Fruit fly (Drosophila melanogaster) whole organism, embryonic: ENCODE measurements around the gene neb.

Experiments
- Abd-B ChIP-seq: fragments of 200-800 bp; sonication (Bioruptor generic); optimal IDR thresholded peaks from 2 replicates; lab custom pipeline; 2018; ENCODE audit warnings: missing biosample characterization, mild to moderate bottlenecking, missing genetic modification characterization, moderate library complexity
- Antp ChIP-seq: fragments of 200-800 bp; sonication (Bioruptor generic); optimal IDR thresholded peaks from 3 replicates; lab custom pipeline; 2016; ENCODE audit warnings: missing biosample characterization, missing genetic modification characterization
- Asciz ChIP-seq: fragments of 200-800 bp; sonication (Bioruptor generic); optimal IDR thresholded peaks from 2 replicates; lab custom pipeline; 2017; ENCODE audit warnings: missing biosample characterization, mild to moderate bottlenecking, missing genetic modification characterization, missing genetic modification reagents
- C15 ChIP-seq: fragments of 200-800 bp; sonication (Bioruptor generic); IDR thresholded peaks from 3 replicates; pipeline ENCODE4 v1.3.6; 2022; ENCODE audit warnings: missing biosample characterization, missing genetic modification characterization
- CG10267 ChIP-seq: fragments of 200-800 bp; sonication (Bioruptor generic); optimal IDR thresholded peaks from 2 replicates; lab custom pipeline; 2018; ENCODE audit warnings: missing biosample characterization, mild to moderate bottlenecking, missing genetic modification characterization, moderate library complexity
- CG10321 ChIP-seq: fragments of 200-800 bp; sonication (Bioruptor generic); IDR thresholded peaks from 2 replicates; pipeline ENCODE4 v1.3.6; 2022; ENCODE audit warnings: missing biosample characterization, missing genetic modification characterization
- CG10431 ChIP-seq: fragments of 200-800 bp; sonication (Bioruptor generic); optimal IDR thresholded peaks from 3 replicates; lab custom pipeline; 2018; ENCODE audit warnings: missing biosample characterization, mild to moderate bottlenecking, missing genetic modification characterization
- CG10959 ChIP-seq: fragments of 200-800 bp; sonication (Bioruptor generic); IDR thresholded peaks from 2 replicates; pipeline ENCODE4 v1.3.6; 2022; ENCODE audit warnings: missing biosample characterization, missing genetic modification characterization
- CG1233 ChIP-seq: fragments of 200-800 bp; sonication (Bioruptor generic); optimal IDR thresholded peaks from 4 replicates; lab custom pipeline; 2018; ENCODE audit warnings: missing biosample characterization, mild to moderate bottlenecking, missing genetic modification characterization
- CG16863 ChIP-seq: fragments of 200-800 bp; sonication (Bioruptor generic); optimal IDR thresholded peaks from 3 replicates; lab custom pipeline; 2016; ENCODE audit warnings: missing biosample characterization, missing genetic modification characterization
- CG1832 ChIP-seq: fragments of 200-800 bp; sonication (Bioruptor generic); optimal IDR thresholded peaks from 2 replicates; lab custom pipeline; 2017; ENCODE audit warnings: missing biosample characterization, mild to moderate bottlenecking, missing genetic modification characterization, inconsistent platforms
- CG2120 ChIP-seq: fragments of 200-800 bp; sonication (Bioruptor generic); optimal IDR thresholded peaks from 3 replicates; lab custom pipeline; 2016; ENCODE audit warnings: missing biosample characterization, missing genetic modification characterization
- CG2129 ChIP-seq: fragments of 200-800 bp; sonication (Bioruptor generic); IDR thresholded peaks from 2 replicates; pipeline ENCODE4 v1.3.6; 2022; ENCODE audit warnings: missing biosample characterization, missing genetic modification characterization; ENCODE audit not compliant: partially characterized antibody
- CG2889 ChIP-seq: fragments of 200-800 bp; sonication (Bioruptor generic); IDR thresholded peaks from 3 replicates; pipeline ENCODE4 v1.3.6; 2022; ENCODE audit warnings: missing biosample characterization, missing genetic modification characterization
- CG31441 ChIP-seq: fragments of 200-800 bp; sonication (Bioruptor generic); IDR thresholded peaks from 2 replicates; pipeline ENCODE4 v1.3.6; 2022; ENCODE audit warnings: missing biosample characterization, missing genetic modification characterization
- CG33557 ChIP-seq: fragments of 200-800 bp; sonication (Bioruptor generic); optimal IDR thresholded peaks from 2 replicates; lab custom pipeline; 2019; ENCODE audit warnings: missing biosample characterization, mild to moderate bottlenecking, missing genetic modification characterization, moderate library complexity
- CG5245 ChIP-seq: fragments of 200-800 bp; sonication (Bioruptor generic); optimal IDR thresholded peaks from 3 replicates; lab custom pipeline; 2016; ENCODE audit warnings: missing biosample characterization, missing genetic modification characterization
- CG6854 ChIP-seq: fragments of 200-800 bp; sonication (Bioruptor generic); optimal IDR thresholded peaks from 3 replicates; lab custom pipeline; 2017; ENCODE audit warnings: missing biosample characterization, mild to moderate bottlenecking, missing genetic modification characterization
- CG7271 ChIP-seq: fragments of 200-800 bp; sonication (Bioruptor generic); optimal IDR thresholded peaks from 2 replicates; lab custom pipeline; 2018; ENCODE audit warnings: missing biosample characterization, mild to moderate bottlenecking, missing genetic modification characterization, moderate library complexity
- CG7357 ChIP-seq: fragments of 200-800 bp; sonication (Bioruptor generic); IDR thresholded peaks from 3 replicates; pipeline ENCODE4 v1.3.6; 2022; ENCODE audit warnings: missing biosample characterization, missing genetic modification characterization
- CG7987 ChIP-seq: fragments of 200-800 bp; sonication (Bioruptor generic); optimal IDR thresholded peaks from 2 replicates; lab custom pipeline; 2018; ENCODE audit warnings: missing biosample characterization, mild to moderate bottlenecking, missing genetic modification characterization, moderate library complexity
- CG8944 ChIP-seq: fragments of 200-800 bp; sonication (Bioruptor generic); optimal IDR thresholded peaks from 3 replicates; lab custom pipeline; 2016; ENCODE audit warnings: missing biosample characterization, missing genetic modification characterization
- CG9215 ChIP-seq: fragments of 200-800 bp; sonication (Bioruptor generic); IDR thresholded peaks from 2 replicates; pipeline ENCODE4 v1.3.6; 2022; ENCODE audit warnings: missing biosample characterization, missing genetic modification characterization
- D19A ChIP-seq: fragments of 200-800 bp; optimal IDR thresholded peaks from 3 replicates; lab custom pipeline; 2019; ENCODE audit warnings: missing biosample characterization, mild to moderate bottlenecking, missing genetic modification characterization, moderate library complexity
- D19B ChIP-seq: fragments of 200-800 bp; sonication (Bioruptor generic); optimal IDR thresholded peaks from 2 replicates; lab custom pipeline; 2017; ENCODE audit warnings: missing biosample characterization, mild to moderate bottlenecking, missing genetic modification characterization
- Fer2 ChIP-seq: fragments of 200-800 bp; sonication (Bioruptor generic); optimal IDR thresholded peaks from 2 replicates; lab custom pipeline; 2018; ENCODE audit warnings: missing biosample characterization, mild to moderate bottlenecking, missing genetic modification characterization, moderate library complexity
- Hey ChIP-seq: fragments of 200-800 bp; sonication (Bioruptor generic); optimal IDR thresholded peaks from 3 replicates; lab custom pipeline; 2018; ENCODE audit warnings: missing biosample characterization, mild to moderate bottlenecking, missing genetic modification characterization
- HmgZ ChIP-seq: fragments of 200-800 bp; sonication (Bioruptor generic); optimal IDR thresholded peaks from 2 replicates; lab custom pipeline; 2018; ENCODE audit warnings: missing biosample characterization, mild to moderate bottlenecking, missing genetic modification characterization
- Hr51 ChIP-seq, 2 experiments: fragments of 200-800 bp; sonication (Bioruptor generic); optimal IDR thresholded peaks; 2 replicates in 1 of 2; 3 replicates in 1 of 2; lab custom pipeline; 2016 to 2018; ENCODE audit warnings: missing biosample characterization in 2 of 2, missing genetic modification characterization in 2 of 2, mild to moderate bottlenecking in 1 of 2, moderate library complexity in 1 of 2
- Kr ChIP-seq: fragments of 200-800 bp; sonication (Bioruptor generic); optimal IDR thresholded peaks from 2 replicates; lab custom pipeline; 2017; ENCODE audit warnings: missing biosample characterization, mild to moderate bottlenecking, missing genetic modification characterization
- Myb ChIP-seq: fragments of 200-800 bp; sonication (Bioruptor generic); optimal IDR thresholded peaks from 2 replicates; lab custom pipeline; 2016; ENCODE audit warnings: missing biosample characterization, missing genetic modification characterization
- bsh ChIP-seq, 2 experiments: fragments of 200-800 bp; sonication (Bioruptor generic); optimal IDR thresholded peaks; 2 replicates each; lab custom pipeline; 2017 to 2018; ENCODE audit warnings: mild to moderate bottlenecking in 2 of 2, missing biosample characterization in 2 of 2, missing genetic modification characterization in 2 of 2, moderate library complexity in 1 of 2
- chm ChIP-seq: fragments of 200-800 bp; sonication (Bioruptor generic); IDR thresholded peaks from 2 replicates; pipeline ENCODE4 v1.3.6; 2022; ENCODE audit warnings: missing biosample characterization, missing genetic modification characterization
- chn ChIP-seq: fragments of 200-800 bp; sonication (Bioruptor generic); optimal IDR thresholded peaks from 2 replicates; lab custom pipeline; 2016; ENCODE audit warnings: missing biosample characterization, missing genetic modification characterization
- crp ChIP-seq, 2 experiments: fragments of 200-800 bp; sonication (Bioruptor generic); optimal IDR thresholded peaks; 2 replicates in 1 of 2; 3 replicates in 1 of 2; lab custom pipeline; 2017; ENCODE audit warnings: missing biosample characterization in 2 of 2, missing genetic modification characterization in 2 of 2, mild to moderate bottlenecking in 1 of 2, moderate library complexity in 1 of 2
- da ChIP-seq: fragments of 200-800 bp; sonication (Bioruptor generic); optimal IDR thresholded peaks from 2 replicates; lab custom pipeline; 2016; ENCODE audit warnings: missing biosample characterization, missing genetic modification characterization
- dysf ChIP-seq: fragments of 200-800 bp; sonication (Bioruptor generic); IDR thresholded peaks from 3 replicates; pipeline ENCODE4 v1.3.6; 2022; ENCODE audit warnings: missing biosample characterization, missing genetic modification characterization
- h ChIP-seq: fragments of >200 bp; optimal IDR thresholded peaks from 2 replicates; lab custom pipeline; 2017
- ind ChIP-seq: fragments of 200-800 bp; sonication (Bioruptor generic); optimal IDR thresholded peaks from 3 replicates; lab custom pipeline; 2016; ENCODE audit warnings: missing biosample characterization, missing genetic modification characterization
- jumu ChIP-seq: fragments of 200-800 bp; sonication (Bioruptor generic); optimal IDR thresholded peaks from 3 replicates; lab custom pipeline; 2016; ENCODE audit warnings: missing biosample characterization, missing genetic modification characterization
- lilli ChIP-seq: fragments of 200-800 bp; sonication (Bioruptor generic); optimal IDR thresholded peaks from 3 replicates; lab custom pipeline; 2016; ENCODE audit warnings: missing biosample characterization, missing genetic modification characterization
- mld ChIP-seq: fragments of 200-800 bp; sonication (Bioruptor generic); IDR thresholded peaks from 3 replicates; pipeline ENCODE4 v1.3.6; 2022; ENCODE audit warnings: missing biosample characterization, missing genetic modification characterization; ENCODE audit not compliant: partially characterized antibody
- nmo ChIP-seq: fragments of 200-800 bp; sonication (Bioruptor generic); optimal IDR thresholded peaks from 2 replicates; lab custom pipeline; 2018; ENCODE audit warnings: missing biosample characterization, mild to moderate bottlenecking, missing genetic modification characterization, moderate library complexity
- pb ChIP-seq: fragments of 200-800 bp; sonication (Bioruptor generic); optimal IDR thresholded peaks from 3 replicates; lab custom pipeline; 2016; ENCODE audit warnings: missing biosample characterization, missing genetic modification characterization
- prd ChIP-seq, 3 experiments: fragments of >200 bp in 2 of 3; fragments of 200-800 bp in 1 of 3; sonication (Bioruptor generic) in 1 of 3; optimal IDR thresholded peaks in 2 of 3; IDR thresholded peaks in 1 of 3; 2 replicates in 2 of 3; 3 replicates in 1 of 3; pipeline versions ENCODE4 v1.3.6 to Lab custom; 2017 to 2022; ENCODE audit warnings: missing biosample characterization in 1 of 3, missing genetic modification characterization in 1 of 3
- slou ChIP-seq: fragments of 200-800 bp; sonication (Bioruptor generic); optimal IDR thresholded peaks from 3 replicates; lab custom pipeline; 2016; ENCODE audit warnings: missing biosample characterization, missing genetic modification characterization
- so ChIP-seq: fragments of 200-800 bp; sonication (Bioruptor generic); IDR thresholded peaks from 3 replicates; pipeline ENCODE4 v1.3.6; 2022; ENCODE audit warnings: missing biosample characterization, missing genetic modification characterization
- vvl ChIP-seq: fragments of 200-800 bp; sonication (Bioruptor generic); IDR thresholded peaks from 2 replicates; pipeline ENCODE4 v1.3.6; 2022; ENCODE audit warnings: missing biosample characterization, missing genetic modification characterization
- z ChIP-seq: fragments of 200-800 bp; sonication (Bioruptor generic); IDR thresholded peaks from 3 replicates; pipeline ENCODE4 v1.3.6; 2022; ENCODE audit warnings: missing biosample characterization, missing genetic modification characterization
- zen ChIP-seq: fragments of 200-800 bp; sonication (Bioruptor generic); optimal IDR thresholded peaks from 3 replicates; lab custom pipeline; 2018; ENCODE audit warnings: missing biosample characterization, mild to moderate bottlenecking, missing genetic modification characterization, moderate library complexity

neb gene

dm6 chr2L:20027382-20027919 lies 48.1 kb upstream of the neb start, which contains the start of gene sNPF (continued):
- TF ChIP-seq dysf (GFP tag; lab: Robert Waterston, UW): peak; percentile 69
- peak; percentile 25 for TF ChIP-seq slou (GFP tag; lab: Kevin White, UChicago)
- TF ChIP-seq pb (GFP tag; lab: Kevin White, UChicago): peak; percentile 37
- TF ChIP-seq CG7271 (tag; lab: Kevin White, UChicago): no peak
- TF ChIP-seq chn: no peak
- TF ChIP-seq bsh (GFP tag; optimal IDR thresholded peaks at IDR 0.05; lab: Kevin White, UChicago): no peak
- no peak for TF ChIP-seq CG2889
- no peak for TF ChIP-seq CG10321
- TF ChIP-seq CG10431 (GFP tag; lab: Kevin White, UChicago): no peak
- TF ChIP-seq chm: no peak
- no peak for TF ChIP-seq mld (GFP tag; lab: Robert Waterston, UW)
- no peak for TF ChIP-seq so
- TF ChIP-seq zen (tag; lab: Kevin White, UChicago): no peak
- no peak for TF ChIP-seq Fer2
- peak; percentile 9 for TF ChIP-seq HmgZ (tag; lab: Kevin White, UChicago)
- TF ChIP-seq CG10959 (GFP tag; lab: Robert Waterston, UW): no peak
- no peak for TF ChIP-seq CG7357 (GFP tag; lab: Robert Waterston, UW)
- TF ChIP-seq Abd-B (GFP tag; lab: Kevin White, UChicago): no peak
- peak; percentile 45 for TF ChIP-seq jumu (GFP tag; lab: Kevin White, UChicago)
- TF ChIP-seq CG33557 (GFP tag; lab: Kevin White, UChicago): no peak
- no peak for TF ChIP-seq CG31441 (GFP tag; lab: Robert Waterston, UW)
- peak; percentile 6 for TF ChIP-seq CG8944 (GFP tag; lab: Kevin White, UChicago)
- no peak for TF ChIP-seq z (GFP tag; lab: Robert Waterston, UW)
- TF ChIP-seq nmo (GFP tag; lab: Kevin White, UChicago): peak; percentile 62
- peak; percentile 60 for TF ChIP-seq Myb (GFP tag; lab: Kevin White, UChicago)
- peak; percentile 47 for TF ChIP-seq ind (GFP tag; lab: Kevin White, UChicago)
- peak; percentile 77 for TF ChIP-seq D19A
- TF ChIP-seq Asciz (GFP tag; lab: Kevin White, UChicago): no peak
- no peak for TF ChIP-seq CG7987 (GFP tag; lab: Kevin White, UChicago)
- TF ChIP-seq CG1832 (GFP tag; lab: Kevin White, UChicago): no peak
- TF ChIP-seq CG2129: no peak
- TF ChIP-seq CG6854 (GFP tag; lab: Kevin White, UChicago): peak; percentile 56
- peak; percentile 87 for TF ChIP-seq CG2120
- TF ChIP-seq h (lab: Kevin White, UChicago): no peak
- peak; percentile 35 for TF ChIP-seq CG1233 (GFP tag; lab: Kevin White, UChicago)
- no peak for TF ChIP-seq CG5245 (GFP tag; lab: Kevin White, UChicago)
- no peak for TF ChIP-seq vvl
- peak in 1 of 2 experiments; percentile 67 for TF ChIP-seq Hr51 (GFP tag; optimal IDR thresholded peaks at IDR 0.05; lab: Kevin White, UChicago)
- TF ChIP-seq da (GFP tag; lab: Kevin White, UChicago): no peak
- TF ChIP-seq D19B: peak; percentile 55
- TF ChIP-seq Kr (GFP tag; lab: Kevin White, UChicago): no peak
- TF ChIP-seq Antp: no peak
- TF ChIP-seq Hey: no peak
- TF ChIP-seq CG16863 (GFP tag; lab: Kevin White, UChicago): peak; percentile 39
- peak; percentile 72 for TF ChIP-seq lilli (GFP tag; lab: Kevin White, UChicago)
- TF ChIP-seq C15 (GFP tag; lab: Robert Waterston, UW): no peak
- no peak for TF ChIP-seq prd (optimal IDR thresholded peaks at IDR 0.05; lab: Kevin White, UChicago)
- TF ChIP-seq prd (GFP tag; IDR thresholded peaks at IDR 0.05; lab: Robert Waterston, UW): no peak
- TF ChIP-seq CG10267 (tag; lab: Kevin White, UChicago): no peak
- TF ChIP-seq crp (GFP tag; optimal IDR thresholded peaks at IDR 0.05; lab: Kevin White, UChicago): no peak
- TF ChIP-seq CG9215 (GFP tag; lab: Robert Waterston, UW): peak; percentile 42; the same call in 1 of the 2 replicates
